In genomic region chr3L:8455015-8455908, dm6 we compare ENCODE assay signal across 2 fruit fly cellular contexts.
TF ChIP-seq lines count a peak whose summit lies in the region.

No protein-coding gene starts in this region.

TF ChIP-seq in whole organism, embryonic, 481 proteins besides CTCF, POLR2A, EP300 and RAD21 (continued from another document and continues in another):
- peak; percentile 83 for TF ChIP-seq CG10267 (tag; optimal IDR thresholded peaks at IDR 0.05; lab: Kevin White, UChicago)
- no peak for TF ChIP-seq BEAF-32 (GFP tag; optimal IDR thresholded peaks at IDR 0.05; lab: Kevin White, UChicago)
- TF ChIP-seq D19B (GFP tag; optimal IDR thresholded peaks at IDR 0.05; lab: Kevin White, UChicago) = peak; percentile 80
- no peak for TF ChIP-seq ab (GFP tag; optimal IDR thresholded peaks at IDR 0.05; lab: Kevin White, UChicago)
- no peak for TF ChIP-seq amos (GFP tag; IDR thresholded peaks at IDR 0.05; lab: Robert Waterston, UW; ENCODE audit: partially characterized antibody)
- TF ChIP-seq CG11398 (GFP tag; optimal IDR thresholded peaks at IDR 0.05; lab: Kevin White, UChicago) = no peak
- peak; percentile 79 for TF ChIP-seq CG7372 (GFP tag; IDR thresholded peaks at IDR 0.05; lab: Robert Waterston, UW)
- TF ChIP-seq C15 (GFP tag; IDR thresholded peaks at IDR 0.05; lab: Robert Waterston, UW) = peak; percentile 75; the same call in 2 of the 3 replicates
- no peak; the same call in 1 of the 2 replicates for TF ChIP-seq danr (GFP tag; IDR thresholded peaks at IDR 0.05; lab: Robert Waterston, UW)
- peak; percentile 57 to 95 for TF ChIP-seq Hr51 (GFP tag; optimal IDR thresholded peaks at IDR 0.05; lab: Kevin White, UChicago)
- TF ChIP-seq CG5180 (GFP tag; optimal IDR thresholded peaks at IDR 0.05; lab: Kevin White, UChicago) = peak; percentile 84
- TF ChIP-seq Ada2b (GFP tag; IDR thresholded peaks at IDR 0.05; lab: Robert Waterston, UW) = peak; percentile 67
- TF ChIP-seq CG8089 (GFP tag; optimal IDR thresholded peaks at IDR 0.05; lab: Kevin White, UChicago) = no peak
- TF ChIP-seq CG17568 (GFP tag; optimal IDR thresholded peaks at IDR 0.05; lab: Kevin White, UChicago) = peak; percentile 78
- TF ChIP-seq D (optimal IDR thresholded peaks at IDR 0.05; lab: Kevin White, UChicago) = no peak
- TF ChIP-seq D (GFP tag; optimal IDR thresholded peaks at IDR 0.05; lab: Kevin White, UChicago) = peak; percentile 90
- TF ChIP-seq CG1233 (GFP tag; optimal IDR thresholded peaks at IDR 0.05; lab: Kevin White, UChicago) = peak; percentile 75
- peak; percentile 80 for TF ChIP-seq CG10274 (GFP tag; optimal IDR thresholded peaks at IDR 0.05; lab: Kevin White, UChicago)
- no peak for TF ChIP-seq Opbp (GFP tag; IDR thresholded peaks at IDR 0.05; lab: Robert Waterston, UW; ENCODE audit: partially characterized antibody)
- TF ChIP-seq cg (GFP tag; optimal IDR thresholded peaks at IDR 0.05; lab: Kevin White, UChicago) = peak; percentile 30
- peak; percentile 28 for TF ChIP-seq bigmax (GFP tag; optimal IDR thresholded peaks at IDR 0.05; lab: Kevin White, UChicago)
- peak; percentile 84 for TF ChIP-seq oc (tag; optimal IDR thresholded peaks at IDR 0.05; lab: Kevin White, UChicago)
- peak; percentile 90 for TF ChIP-seq CG6813 (GFP tag; optimal IDR thresholded peaks at IDR 0.05; lab: Kevin White, UChicago)
- peak; percentile 35 for TF ChIP-seq B-H2 (GFP tag; optimal IDR thresholded peaks at IDR 0.05; lab: Kevin White, UChicago)
- no peak for TF ChIP-seq CG42726 (GFP tag; IDR thresholded peaks at IDR 0.05; lab: Robert Waterston, UW; ENCODE audit: partially characterized antibody)
- peak; percentile 91 for TF ChIP-seq CG12104 (GFP tag; optimal IDR thresholded peaks at IDR 0.05; lab: Kevin White, UChicago)
- no peak for TF ChIP-seq pfk (GFP tag; optimal IDR thresholded peaks at IDR 0.05; lab: Kevin White, UChicago)
- peak; percentile 58 for TF ChIP-seq CG16815 (GFP tag; optimal IDR thresholded peaks at IDR 0.05; lab: Kevin White, UChicago)
- peak; percentile 59; the same call in 2 of the 3 replicates for TF ChIP-seq ci (GFP tag; IDR thresholded peaks at IDR 0.05; lab: Robert Waterston, UW)
- TF ChIP-seq trh (GFP tag; optimal IDR thresholded peaks at IDR 0.05; lab: Kevin White, UChicago) = peak; percentile 74
- TF ChIP-seq CG1529 (GFP tag; optimal IDR thresholded peaks at IDR 0.05; lab: Kevin White, UChicago) = peak; percentile 79
- TF ChIP-seq CG18619 (GFP tag; optimal IDR thresholded peaks at IDR 0.05; lab: Kevin White, UChicago) = peak; percentile 89
- peak; percentile 17 for TF ChIP-seq Sry-δ (GFP tag; optimal IDR thresholded peaks at IDR 0.05; lab: Kevin White, UChicago)
- peak; percentile 30 for TF ChIP-seq CG15073 (GFP tag; optimal IDR thresholded peaks at IDR 0.05; lab: Kevin White, UChicago)
- peak; percentile 34 for TF ChIP-seq Mes4 (GFP tag; optimal IDR thresholded peaks at IDR 0.05; lab: Kevin White, UChicago)
- no peak; the same call in 2 of the 3 replicates for TF ChIP-seq CG2889 (GFP tag; IDR thresholded peaks at IDR 0.05; lab: Robert Waterston, UW)
- no peak for TF ChIP-seq yki (optimal IDR thresholded peaks at IDR 0.05; lab: Kevin White, UChicago)
- TF ChIP-seq so (GFP tag; IDR thresholded peaks at IDR 0.05; lab: Robert Waterston, UW) = peak; percentile 68
- peak; percentile 42 for TF ChIP-seq zfh2 (GFP tag; optimal IDR thresholded peaks at IDR 0.05; lab: Kevin White, UChicago)
- peak; percentile 9 for TF ChIP-seq pnt (GFP tag; optimal IDR thresholded peaks at IDR 0.05; lab: Kevin White, UChicago)
- TF ChIP-seq Fer3 (tag; optimal IDR thresholded peaks at IDR 0.05; lab: Kevin White, UChicago) = peak; percentile 86
- peak; percentile 29 for TF ChIP-seq dm (GFP tag; optimal IDR thresholded peaks at IDR 0.05; lab: Kevin White, UChicago)
- peak; percentile 92 for TF ChIP-seq CG6765 (GFP tag; optimal IDR thresholded peaks at IDR 0.05; lab: Kevin White, UChicago)
- TF ChIP-seq dysf (GFP tag; IDR thresholded peaks at IDR 0.05; lab: Robert Waterston, UW) = peak; percentile 91
- no peak for TF ChIP-seq Kr (GFP tag; optimal IDR thresholded peaks at IDR 0.05; lab: Kevin White, UChicago)
- TF ChIP-seq CG7928 (GFP tag; optimal IDR thresholded peaks at IDR 0.05; lab: Kevin White, UChicago) = peak; percentile 59
- no peak for TF ChIP-seq fu2 (GFP tag; optimal IDR thresholded peaks at IDR 0.05; lab: Kevin White, UChicago)
- TF ChIP-seq mam (GFP tag; optimal IDR thresholded peaks at IDR 0.05; lab: Kevin White, UChicago) = peak; percentile 67
- TF ChIP-seq pb (GFP tag; optimal IDR thresholded peaks at IDR 0.05; lab: Kevin White, UChicago) = no peak
- TF ChIP-seq CG31388 (GFP tag; optimal IDR thresholded peaks at IDR 0.05; lab: Kevin White, UChicago) = peak; percentile 66
- peak; percentile 68 for TF ChIP-seq zfh1 (GFP tag; IDR thresholded peaks at IDR 0.05; lab: Robert Waterston, UW)
- no peak for TF ChIP-seq tna (GFP tag; IDR thresholded peaks at IDR 0.05; lab: Robert Waterston, UW; ENCODE audit: partially characterized antibody)
- no peak for TF ChIP-seq CG8944 (GFP tag; optimal IDR thresholded peaks at IDR 0.05; lab: Kevin White, UChicago)
- TF ChIP-seq Scr (GFP tag; IDR thresholded peaks at IDR 0.05; lab: Robert Waterston, UW; ENCODE audit: partially characterized antibody) = no peak
- peak; percentile 33 for TF ChIP-seq CG7786 (GFP tag; optimal IDR thresholded peaks at IDR 0.05; lab: Kevin White, UChicago)
- peak; percentile 36 for TF ChIP-seq Ets97D (GFP tag; optimal IDR thresholded peaks at IDR 0.05; lab: Kevin White, UChicago)
- no peak for TF ChIP-seq ato (GFP tag; IDR thresholded peaks at IDR 0.05; lab: Robert Waterston, UW; ENCODE audit: partially characterized antibody)
- peak; percentile 92 for TF ChIP-seq org-1 (GFP tag; optimal IDR thresholded peaks at IDR 0.05; lab: Kevin White, UChicago)
- peak; percentile 90 for TF ChIP-seq Six4 (GFP tag; optimal IDR thresholded peaks at IDR 0.05; lab: Kevin White, UChicago)
- peak; percentile 81 for TF ChIP-seq az2 (GFP tag; optimal IDR thresholded peaks at IDR 0.05; lab: Kevin White, UChicago)
- no peak for TF ChIP-seq CG4282 (GFP tag; optimal IDR thresholded peaks at IDR 0.05; lab: Kevin White, UChicago)
- TF ChIP-seq gcm (GFP tag; optimal IDR thresholded peaks at IDR 0.05; lab: Kevin White, UChicago) = peak; percentile 91
- peak; percentile 89 for TF ChIP-seq CG6254 (GFP tag; optimal IDR thresholded peaks at IDR 0.05; lab: Kevin White, UChicago)
- TF ChIP-seq CG14441 (GFP tag; IDR thresholded peaks at IDR 0.05; lab: Robert Waterston, UW) = peak; percentile 80
- peak; percentile 90 for TF ChIP-seq D19A (tag; optimal IDR thresholded peaks at IDR 0.05; lab: Kevin White, UChicago)

TF ChIP-seq in whole organism, prepupa, 60 proteins besides CTCF, POLR2A, EP300 and RAD21 (continued from another document):
- TF ChIP-seq CG15336 (GFP tag; IDR thresholded peaks at IDR 0.05; lab: Robert Waterston, UW) = peak; percentile 94
- peak; percentile 86 for TF ChIP-seq vri (GFP tag; optimal IDR thresholded peaks at IDR 0.05; lab: Kevin White, UChicago)
- peak; percentile 74 for TF ChIP-seq fkh (GFP tag; optimal IDR thresholded peaks at IDR 0.05; lab: Kevin White, UChicago)
- TF ChIP-seq Gug (GFP tag; IDR thresholded peaks at IDR 0.05; lab: Robert Waterston, UW) = peak; percentile 97
- peak; percentile 75 for TF ChIP-seq dac (GFP tag; optimal IDR thresholded peaks at IDR 0.05; lab: Kevin White, UChicago)
- TF ChIP-seq CG9139 (GFP tag; optimal IDR thresholded peaks at IDR 0.05; lab: Kevin White, UChicago) = peak; percentile 88
- TF ChIP-seq ss (GFP tag; optimal IDR thresholded peaks at IDR 0.05; lab: Kevin White, UChicago) = peak; percentile 95 to 96
- TF ChIP-seq Eip75B (GFP tag; optimal IDR thresholded peaks at IDR 0.05; lab: Kevin White, UChicago) = peak; percentile 96
TF ChIP-seq in whole organism, prepupa: peak in this region for 59.
